Worm (Caenorhabditis elegans) whole organism, young adult: ENCODE measurements around the gene Y37A1B.4.

ENCODE experiments used
- B0019.2 ChIP-seq: fragments of 200-800 bp; sonication (Bioruptor generic); conservative IDR thresholded peaks from 2 replicates; pipeline ENCODE4 v1.3.6; 2022; ENCODE audit warnings: missing genetic modification reagents, missing genetic modification characterization, missing compliant biosample characterization
- B0035.1 ChIP-seq: sonication (generic microtip); optimal IDR thresholded peaks from 2 replicates; lab custom pipeline; 2016; ENCODE audit warnings: missing genetic modification characterization, mild to moderate bottlenecking, missing compliant biosample characterization, missing genotype, missing genetic modification reagents
- F49E8.2 ChIP-seq: sonication (generic microtip); optimal IDR thresholded peaks from 3 replicates; lab custom pipeline; 2017; ENCODE audit warnings: missing genetic modification characterization, mild to moderate bottlenecking, missing compliant biosample characterization, antibody characterized with exemption, moderate library complexity; ENCODE audit not compliant: insufficient read depth
- F52B5.7 ChIP-seq: sonication (generic microtip); optimal IDR thresholded peaks from 2 replicates; lab custom pipeline; 2016; ENCODE audit warnings: mild to moderate bottlenecking, missing genetic modification characterization, missing compliant biosample characterization
- T07F8.4 ChIP-seq: sonication (generic microtip); optimal IDR thresholded peaks from 2 replicates; lab custom pipeline; 2016; ENCODE audit warnings: mild to moderate bottlenecking, missing genetic modification characterization, moderate library complexity, missing compliant biosample characterization
- akir-1 ChIP-seq: fragments of 200-800 bp; sonication (Bioruptor generic); optimal IDR thresholded peaks from 2 replicates; lab custom pipeline; 2018; ENCODE audit warnings: mild to moderate bottlenecking, missing genetic modification characterization, moderate library complexity, missing compliant biosample characterization
- ama-1 ChIP-seq, 3 experiments: fragments of 150-350 bp in 1 of 3; sonication (generic microtip) in 2 of 3; optimal IDR thresholded peaks; 2 replicates each; lab custom pipeline; 2014 to 2018; ENCODE audit warnings: missing biosample characterization in 2 of 3, missing genetic modification characterization in 2 of 3, missing genetic modification reagents in 2 of 3
- attf-6 ChIP-seq: fragments of 200-800 bp; sonication (Bioruptor generic); IDR thresholded peaks from 2 replicates; pipeline ENCODE4 v1.3.6; 2022; ENCODE audit warnings: missing genetic modification reagents, missing genetic modification characterization, missing compliant biosample characterization
- bed-1 ChIP-seq: fragments of 200-800 bp; sonication (Bioruptor generic); IDR thresholded peaks from 2 replicates; pipeline ENCODE4 v1.3.6; 2022; ENCODE audit warnings: missing genetic modification reagents, missing genetic modification characterization, missing compliant biosample characterization
- cebp-1 ChIP-seq, 2 experiments: fragments of 200-800 bp in 1 of 2; sonication (Bioruptor generic) in 1 of 2; sonication (generic microtip) in 1 of 2; IDR thresholded peaks in 1 of 2; optimal IDR thresholded peaks in 1 of 2; 2 replicates each; pipeline versions ENCODE4 v1.3.6 to Lab custom; 2017 to 2022; ENCODE audit warnings: missing compliant biosample characterization in 2 of 2, missing genetic modification characterization in 2 of 2, mild to moderate bottlenecking in 1 of 2, missing genetic modification reagents in 1 of 2, moderate library complexity in 1 of 2
- ceh-27 ChIP-seq: fragments of 200-800 bp; sonication (Bioruptor generic); optimal IDR thresholded peaks from 2 replicates; lab custom pipeline; 2018; ENCODE audit warnings: mild to moderate bottlenecking, missing genetic modification characterization, moderate library complexity, missing compliant biosample characterization
- dpff-1 ChIP-seq: sonication (generic microtip); optimal IDR thresholded peaks from 2 replicates; lab custom pipeline; 2017; ENCODE audit warnings: mild to moderate bottlenecking, missing genetic modification characterization, missing compliant biosample characterization
- dpl-1 ChIP-seq: fragments of 150-350 bp; optimal IDR thresholded peaks from 2 replicates; lab custom pipeline; 2014; ENCODE audit warnings: missing biosample characterization, missing genetic modification reagents, missing genetic modification characterization
- egl-44 ChIP-seq: fragments of 200-800 bp; sonication (Bioruptor generic); IDR thresholded peaks from 2 replicates; pipeline ENCODE4 v1.3.6; 2022; ENCODE audit warnings: missing genetic modification reagents, missing genetic modification characterization, missing compliant biosample characterization
- fkh-3 ChIP-seq: sonication (generic microtip); optimal IDR thresholded peaks from 2 replicates; lab custom pipeline; 2016; ENCODE audit warnings: mild to moderate bottlenecking, missing genetic modification characterization, missing compliant biosample characterization
- hmg-20 ChIP-seq: fragments of 200-800 bp; sonication (Bioruptor generic); IDR thresholded peaks from 2 replicates; pipeline ENCODE4 v1.3.6; 2022; ENCODE audit warnings: missing genetic modification reagents, missing genetic modification characterization, missing compliant biosample characterization
- hrde-1 ChIP-seq: sonication (generic microtip); optimal IDR thresholded peaks from 2 replicates; lab custom pipeline; 2016; ENCODE audit warnings: missing genetic modification characterization, mild to moderate bottlenecking, missing compliant biosample characterization, moderate library complexity, missing genotype, missing genetic modification reagents, borderline replicate concordance
- let-607 ChIP-seq, 2 experiments: fragments of 200-800 bp in 1 of 2; sonication (Bioruptor generic) in 1 of 2; sonication (generic microtip) in 1 of 2; optimal IDR thresholded peaks; 2 replicates each; lab custom pipeline; 2016 to 2018; ENCODE audit warnings: mild to moderate bottlenecking in 2 of 2, missing compliant biosample characterization in 2 of 2, missing genetic modification characterization in 2 of 2, moderate library complexity in 2 of 2, missing genotype in 1 of 2
- lin-26 ChIP-seq: fragments of 200-800 bp; sonication (Bioruptor generic); IDR thresholded peaks from 2 replicates; pipeline ENCODE4 v1.3.6; 2022; ENCODE audit warnings: missing genetic modification reagents, missing genetic modification characterization, missing compliant biosample characterization
- lin-35 ChIP-seq, 3 experiments: fragments of 150-350 bp in 2 of 3; sonication (generic microtip) in 1 of 3; optimal IDR thresholded peaks; 2 replicates each; lab custom pipeline; 2014 to 2018; ENCODE audit warnings: missing biosample characterization in 3 of 3, missing genetic modification characterization in 3 of 3, missing genetic modification reagents in 3 of 3
- lin-40 ChIP-seq: sonication (generic microtip); optimal IDR thresholded peaks from 2 replicates; lab custom pipeline; 2016; ENCODE audit warnings: missing genetic modification characterization, mild to moderate bottlenecking, missing compliant biosample characterization, missing genotype, missing genetic modification reagents
- lin-54 ChIP-seq: fragments of 200-800 bp; sonication (Bioruptor generic); optimal IDR thresholded peaks from 2 replicates; lab custom pipeline; 2018; ENCODE audit warnings: mild to moderate bottlenecking, missing genetic modification characterization, missing compliant biosample characterization
- madf-6 ChIP-seq: fragments of 200-800 bp; sonication (Bioruptor generic); IDR thresholded peaks from 2 replicates; pipeline ENCODE4 v1.3.6; 2022; ENCODE audit warnings: missing genetic modification reagents, missing genetic modification characterization, missing compliant biosample characterization
- mel-28 ChIP-seq: sonication (generic microtip); optimal IDR thresholded peaks from 2 replicates; lab custom pipeline; 2016; ENCODE audit warnings: borderline replicate concordance, mild to moderate bottlenecking, missing genetic modification characterization, missing compliant biosample characterization
- nfya-1 ChIP-seq: sonication (generic microtip); optimal IDR thresholded peaks from 2 replicates; lab custom pipeline; 2017; ENCODE audit warnings: antibody characterized with exemption, missing compliant biosample characterization, missing genetic modification characterization, borderline replicate concordance; ENCODE audit not compliant: insufficient read depth
- nfyb-1 ChIP-seq: fragments of 200-800 bp; sonication (Bioruptor generic); IDR thresholded peaks from 2 replicates; pipeline ENCODE4 v1.3.6; 2022; ENCODE audit warnings: missing genetic modification reagents, missing genetic modification characterization, missing compliant biosample characterization
- nhr-179 ChIP-seq: sonication (generic microtip); optimal IDR thresholded peaks from 2 replicates; lab custom pipeline; 2016; ENCODE audit warnings: mild to moderate bottlenecking, missing genetic modification characterization, missing compliant biosample characterization
- nhr-27 ChIP-seq: fragments of 200-800 bp; sonication (Bioruptor generic); optimal IDR thresholded peaks from 2 replicates; lab custom pipeline; 2018; ENCODE audit warnings: mild to moderate bottlenecking, missing genetic modification characterization, moderate library complexity, missing compliant biosample characterization
- pbrm-1 ChIP-seq: fragments of 200-800 bp; sonication (Bioruptor generic); IDR thresholded peaks from 2 replicates; pipeline ENCODE4 v1.3.6; 2022; ENCODE audit warnings: missing genetic modification reagents, missing genetic modification characterization, missing compliant biosample characterization
- rcor-1 ChIP-seq: fragments of 200-800 bp; sonication (Bioruptor generic); IDR thresholded peaks from 2 replicates; pipeline ENCODE4 v1.3.6; 2022; ENCODE audit warnings: missing genetic modification reagents, missing genetic modification characterization, missing compliant biosample characterization
- rpc-1 ChIP-seq, 2 experiments: fragments of 150-350 bp in 1 of 2; sonication (generic microtip) in 1 of 2; optimal IDR thresholded peaks; 2 replicates each; lab custom pipeline; 2014 to 2018; ENCODE audit warnings: missing biosample characterization in 1 of 2, missing genetic modification characterization in 1 of 2, missing genetic modification reagents in 1 of 2, missing genotype in 1 of 2
- snpc-1.1 ChIP-seq: sonication (generic microtip); optimal IDR thresholded peaks from 2 replicates; lab custom pipeline; 2017; ENCODE audit warnings: missing genetic modification characterization, mild to moderate bottlenecking, missing compliant biosample characterization, antibody characterized with exemption, moderate library complexity, missing genotype, missing genetic modification reagents; ENCODE audit not compliant: insufficient read depth
- snpc-4 ChIP-seq, 5 experiments: fragments of 150-350 bp in 1 of 5; sonication (generic microtip) in 4 of 5; optimal IDR thresholded peaks; 2 replicates each; lab custom pipeline; 2014 to 2018; ENCODE audit warnings: missing genetic modification characterization in 5 of 5, missing biosample characterization in 3 of 5, antibody characterized with exemption in 2 of 5, mild to moderate bottlenecking in 2 of 5, missing compliant biosample characterization in 2 of 5, missing genotype in 2 of 5, moderate library complexity in 2 of 5, missing genetic modification reagents in 1 of 5

The Y37A1B.4 gene

ce11 chrIV:14060612-14061011 lies at the start of gene Y37A1B.4:
Y37A1B.4 (minus strand) TSS chrIV:14060712.
- TF ChIP-seq lin-35 (GFP tag; optimal IDR thresholded peaks at IDR 0.05; lab: Kevin White, UChicago) (no peak), ceh-27 (GFP tag; lab: Kevin White, UChicago) (no peak), bed-1 (GFP tag; lab: Robert Waterston, UW) (no peak), B0019.2 (GFP tag; lab: Robert Waterston, UW) (no peak), snpc-4 (GFP tag; optimal IDR thresholded peaks at IDR 0.05; lab: Kevin White, UChicago) (no peak), snpc-4 (tag; optimal IDR thresholded peaks at IDR 0.05; lab: Kevin White, UChicago) (peak in 1 of 4 experiments; percentile 74), snpc-1.1 (no peak), madf-6 (GFP tag; lab: Robert Waterston, UW) (peak; percentile 23; the same call in 1 of the 2 replicates), F49E8.2 (tag; lab: Kevin White, UChicago) (no peak), dpff-1 (tag; lab: Kevin White, UChicago) (no peak), fkh-3 (tag; lab: Kevin White, UChicago) (no peak), ama-1 (optimal IDR thresholded peaks at IDR 0.05; lab: Kevin White, UChicago) (no peak), ama-1 (GFP tag; optimal IDR thresholded peaks at IDR 0.05; lab: Kevin White, UChicago) (no peak)

ce11 chrIV:14107647-14108046 lies 47.1 kb upstream of the Y37A1B.4 start:
- no peak for TF ChIP-seq lin-26 (GFP tag; lab: Robert Waterston, UW)
- peak; percentile 18 for TF ChIP-seq hrde-1 (tag; lab: Kevin White, UChicago)
- TF ChIP-seq attf-6 (GFP tag; lab: Robert Waterston, UW), result peak; percentile 75
- no peak for TF ChIP-seq rpc-1 (optimal IDR thresholded peaks at IDR 0.05; lab: Kevin White, UChicago)
- TF ChIP-seq rpc-1 (tag; optimal IDR thresholded peaks at IDR 0.05; lab: Kevin White, UChicago), result no peak
- TF ChIP-seq snpc-4 (GFP tag; optimal IDR thresholded peaks at IDR 0.05; lab: Kevin White, UChicago), result peak; percentile 56
- TF ChIP-seq snpc-4 (tag; optimal IDR thresholded peaks at IDR 0.05; lab: Kevin White, UChicago), result peak in 2 of 4 experiments; percentile 53 to 84

- TF ChIP-seq let-607 (tag; optimal IDR thresholded peaks at IDR 0.05; lab: Kevin White, UChicago), result no peak
- TF ChIP-seq T07F8.4 (tag; lab: Kevin White, UChicago), result no peak
- TF ChIP-seq cebp-1 (GFP tag; IDR thresholded peaks at IDR 0.05; lab: Robert Waterston, UW), result no peak
- no peak for TF ChIP-seq cebp-1 (tag; optimal IDR thresholded peaks at IDR 0.05; lab: Kevin White, UChicago)
- TF ChIP-seq B0035.1 (tag; lab: Kevin White, UChicago), result no peak
- TF ChIP-seq pbrm-1 (GFP tag; lab: Robert Waterston, UW), result no peak
- no peak for TF ChIP-seq nfyb-1 (GFP tag; lab: Robert Waterston, UW)
- TF ChIP-seq dpl-1, result no peak
- TF ChIP-seq nhr-179 (tag; lab: Kevin White, UChicago), result no peak
- no peak for TF ChIP-seq lin-40 (tag; lab: Kevin White, UChicago)
- TF ChIP-seq nhr-27 (tag; lab: Kevin White, UChicago), result no peak
- no peak for TF ChIP-seq nfya-1 (tag; lab: Kevin White, UChicago)
- TF ChIP-seq madf-6 (GFP tag; lab: Robert Waterston, UW), result no peak
- TF ChIP-seq lin-54 (GFP tag; lab: Kevin White, UChicago), result no peak
- TF ChIP-seq hmg-20 (GFP tag; lab: Robert Waterston, UW), result no peak
- no peak for TF ChIP-seq lin-35 (GFP tag; optimal IDR thresholded peaks at IDR 0.05; lab: Kevin White, UChicago)
- TF ChIP-seq egl-44 (GFP tag; lab: Robert Waterston, UW), result no peak
- no peak for TF ChIP-seq F52B5.7 (tag; lab: Kevin White, UChicago)
- TF ChIP-seq mel-28 (tag; lab: Kevin White, UChicago), result no peak
- TF ChIP-seq rcor-1 (GFP tag; lab: Robert Waterston, UW), result no peak
- TF ChIP-seq akir-1 (GFP tag; lab: Kevin White, UChicago), result no peak
These were observed 45.8 kb upstream of the Y37A1B.4 start, which contains the start of gene ins-34 for ce11 chrIV:14106274-14106673. ins-34 (plus strand) TSS chrIV:14106574.
